Worm (Caenorhabditis elegans): ENCODE data around the gene nep-8.

DNA sequence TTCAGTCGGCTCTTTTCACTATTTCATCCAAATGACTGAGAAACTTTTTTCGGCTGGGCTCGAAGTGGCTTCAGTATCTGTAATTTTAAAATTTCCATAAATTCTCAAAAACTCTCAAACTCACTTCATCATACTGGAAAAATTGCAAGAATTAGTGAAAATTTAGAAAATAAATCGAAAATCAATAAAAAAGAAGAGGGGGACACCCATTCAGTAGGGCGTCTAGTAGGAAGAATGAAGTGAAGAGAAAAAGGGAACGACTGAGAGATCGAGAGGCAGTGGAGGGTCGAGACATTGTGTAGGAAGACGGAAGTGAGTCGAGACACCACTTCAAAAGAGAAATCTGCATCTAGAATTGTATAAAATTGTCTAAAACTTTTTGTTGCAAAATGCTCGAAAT lies 29.8 kb upstream of the nep-8 start:
- TF ChIP-seq mls-2 (tag; optimal IDR thresholded peaks at IDR 0.05) (no peak), elt-1 (tag; optimal IDR thresholded peaks at IDR 0.05; ENCODE audit: borderline replicate concordance, insufficient read depth) (no peak), lsy-2 (tag; optimal IDR thresholded peaks at IDR 0.05) (no peak), flh-1 (GFP tag; optimal IDR thresholded peaks at IDR 0.05) (no peak)
